Fruit fly (Drosophila melanogaster): ENCODE data around the gene CG42337.
A peak's percentile ranks its signal among the peaks of the same experiment; 100 is the strongest.

CG42337 gene

dm6 chr3L:21204581-21205495, 11.7 kb upstream of the CG42337 start (continued):
- TF ChIP-seq Fer2 (tag; optimal IDR thresholded peaks at IDR 0.05), result peak; percentile 17
- no peak for TF ChIP-seq CG10274 (GFP tag; optimal IDR thresholded peaks at IDR 0.05)
- no peak for TF ChIP-seq CG8765 (GFP tag; IDR thresholded peaks at IDR 0.05)
- TF ChIP-seq CrebB (tag; optimal IDR thresholded peaks at IDR 0.05), result peak; percentile 22
- TF ChIP-seq tap (tag; optimal IDR thresholded peaks at IDR 0.05), result no peak
- TF ChIP-seq CG1792 (GFP tag; optimal IDR thresholded peaks at IDR 0.05), result no peak
- peak; percentile 72 for TF ChIP-seq ftz-f1 (GFP tag; optimal IDR thresholded peaks at IDR 0.05)
- TF ChIP-seq ci (GFP tag; IDR thresholded peaks at IDR 0.05), result 0 out of 3 replicates have a peak, but pooled peaks have one; percentile 13
- TF ChIP-seq Meics (GFP tag; optimal IDR thresholded peaks at IDR 0.05), result peak; percentile 26
- no peak for TF ChIP-seq bcd (GFP tag; optimal IDR thresholded peaks at IDR 0.05)
- no peak for TF ChIP-seq pum (GFP tag; optimal IDR thresholded peaks at IDR 0.05)
- peak; percentile 94 for TF ChIP-seq sug (tag; optimal IDR thresholded peaks at IDR 0.05)
- no peak for TF ChIP-seq Spps (tag; optimal IDR thresholded peaks at IDR 0.05)
- no peak for TF ChIP-seq CG12236 (GFP tag; optimal IDR thresholded peaks at IDR 0.05)
- TF ChIP-seq Atf6 (GFP tag; IDR thresholded peaks at IDR 0.05), result no peak
- no peak for TF ChIP-seq chif (GFP tag; optimal IDR thresholded peaks at IDR 0.05)
- no peak for TF ChIP-seq CG4617 (GFP tag; optimal IDR thresholded peaks at IDR 0.05; ENCODE audit: borderline replicate concordance)
- no peak for TF ChIP-seq TFAM (GFP tag; optimal IDR thresholded peaks at IDR 0.05)
- no peak for TF ChIP-seq lola (GFP tag; optimal IDR thresholded peaks at IDR 0.05)
- no peak for TF ChIP-seq Hey (tag; optimal IDR thresholded peaks at IDR 0.05)
- TF ChIP-seq Hand (GFP tag; optimal IDR thresholded peaks at IDR 0.05), result no peak
- TF ChIP-seq CG10267 (tag; optimal IDR thresholded peaks at IDR 0.05), result no peak
- TF ChIP-seq gro (GFP tag; optimal IDR thresholded peaks at IDR 0.05), result peak; percentile 68
- peak; percentile 49 for TF ChIP-seq CG18599 (GFP tag; optimal IDR thresholded peaks at IDR 0.05)
- TF ChIP-seq Sry-β (GFP tag; optimal IDR thresholded peaks at IDR 0.05), result no peak
- TF ChIP-seq az2 (GFP tag; optimal IDR thresholded peaks at IDR 0.05), result no peak
- no peak for TF ChIP-seq Camta (GFP tag; optimal IDR thresholded peaks at IDR 0.05)
- TF ChIP-seq Asciz (GFP tag; optimal IDR thresholded peaks at IDR 0.05), result peak; percentile 34
- no peak for TF ChIP-seq CG5245 (GFP tag; optimal IDR thresholded peaks at IDR 0.05)
- TF ChIP-seq Oli (tag; optimal IDR thresholded peaks at IDR 0.05), result no peak
- TF ChIP-seq tna (GFP tag; IDR thresholded peaks at IDR 0.05; ENCODE audit: partially characterized antibody), result no peak
- TF ChIP-seq sim (GFP tag; IDR thresholded peaks at IDR 0.05), result no peak
- peak; percentile 14 for TF ChIP-seq HHEX (GFP tag; optimal IDR thresholded peaks at IDR 0.05)
- no peak for TF ChIP-seq CG2129 (GFP tag; IDR thresholded peaks at IDR 0.05; ENCODE audit: partially characterized antibody)
- peak; percentile 4 for TF ChIP-seq p53 (GFP tag; optimal IDR thresholded peaks at IDR 0.05)
- no peak for TF ChIP-seq CG4730 (GFP tag; IDR thresholded peaks at IDR 0.05)
- no peak for TF ChIP-seq CG1024 (GFP tag; IDR thresholded peaks at IDR 0.05)
- TF ChIP-seq HLH3B (GFP tag; IDR thresholded peaks at IDR 0.05), result no peak; the same call in 1 of the 2 replicates
- peak; percentile 35; the same call in 1 of the 2 replicates for TF ChIP-seq CG32532 (GFP tag; IDR thresholded peaks at IDR 0.05)
- no peak for TF ChIP-seq Myb (GFP tag; optimal IDR thresholded peaks at IDR 0.05)
- TF ChIP-seq CG34376 (GFP tag; optimal IDR thresholded peaks at IDR 0.05), result peak; percentile 77
- TF ChIP-seq unc-4 (GFP tag; IDR thresholded peaks at IDR 0.05; ENCODE audit: partially characterized antibody), result 0 out of 2 replicates have a peak, but pooled peaks have one; percentile 15
- TF ChIP-seq CG8388 (GFP tag; optimal IDR thresholded peaks at IDR 0.05), result no peak
- TF ChIP-seq Pdp1 (GFP tag; optimal IDR thresholded peaks at IDR 0.05), result peak in 1 of 2 experiments; percentile 73
- TF ChIP-seq cwo (GFP tag; optimal IDR thresholded peaks at IDR 0.05), result peak; percentile 54
- peak; percentile 8 for TF ChIP-seq CG15514 (GFP tag; optimal IDR thresholded peaks at IDR 0.05)
- peak; percentile 73 for TF ChIP-seq Blimp-1 (GFP tag; optimal IDR thresholded peaks at IDR 0.05)

Measured in whole organism, embryonic.